Fruit fly (Drosophila melanogaster) S2 (cell line): ENCODE data around the gene Fign.

Experiments used
- CG8478 ChIP-seq: fragments of >200 bp; optimal IDR thresholded peaks from 2 replicates; lab custom pipeline; 2018
- CTCF ChIP-seq, 2 experiments: fragments of >200 bp; optimal IDR thresholded peaks; 2 replicates each; lab custom pipeline; 2018

- no peak for TF ChIP-seq CTCF (optimal IDR thresholded peaks at IDR 0.05; lab: Kevin White, UChicago)
- no peak for TF ChIP-seq CG8478 (lab: Kevin White, UChicago)
These were observed 34.1 kb upstream of the Fign start for dm6 chr2L:3353791-3354190.
